Worm (Caenorhabditis elegans) whole organism, L2 larva: ENCODE results near the gene F21D5.5.

Experiments used
- C34F6.9 ChIP-seq: fragments of 150-350 bp; optimal IDR thresholded peaks from 2 replicates; lab custom pipeline; 2014; ENCODE audit warnings: missing biosample characterization, missing genetic modification characterization
- F13H6.1 ChIP-seq: sonication (generic microtip); optimal IDR thresholded peaks from 2 replicates; lab custom pipeline; 2016; ENCODE audit warnings: missing genetic modification characterization, missing compliant biosample characterization
- R02D3.7 ChIP-seq: fragments of 150-350 bp; optimal IDR thresholded peaks from 2 replicates; lab custom pipeline; 2014; ENCODE audit warnings: missing biosample characterization, missing genetic modification characterization
- ZK546.5 ChIP-seq: sonication (generic microtip); optimal IDR thresholded peaks from 2 replicates; lab custom pipeline; 2017; ENCODE audit warnings: missing biosample characterization, missing genetic modification characterization
- aly-2 ChIP-seq: fragments of 150-350 bp; optimal IDR thresholded peaks from 2 replicates; lab custom pipeline; 2014; ENCODE audit warnings: missing biosample characterization, missing genetic modification characterization
- ama-1 ChIP-seq: fragments of 150-350 bp; optimal IDR thresholded peaks from 2 replicates; lab custom pipeline; 2018; ENCODE audit warnings: inconsistent platforms
- blmp-1 ChIP-seq: sonication (generic microtip); optimal IDR thresholded peaks from 2 replicates; lab custom pipeline; 2017; ENCODE audit warnings: missing genetic modification characterization, mild to moderate bottlenecking, missing compliant biosample characterization, antibody characterized with exemption, moderate library complexity; ENCODE audit not compliant: insufficient read depth
- ceh-16 ChIP-seq: fragments of 150-350 bp; optimal IDR thresholded peaks from 2 replicates; lab custom pipeline; 2014; ENCODE audit warnings: missing biosample characterization, missing genetic modification characterization
- ceh-82 ChIP-seq: fragments of 150-350 bp; optimal IDR thresholded peaks from 2 replicates; lab custom pipeline; 2014; ENCODE audit warnings: missing biosample characterization, missing genetic modification characterization
- crh-2 ChIP-seq: sonication (generic microtip); optimal IDR thresholded peaks from 2 replicates; lab custom pipeline; 2017; ENCODE audit warnings: missing biosample characterization, missing genetic modification characterization
- dmd-4 ChIP-seq: sonication (generic microtip); optimal IDR thresholded peaks from 2 replicates; lab custom pipeline; 2017; ENCODE audit warnings: missing biosample characterization, missing genetic modification characterization
- elt-3 ChIP-seq: sonication (generic microtip); optimal IDR thresholded peaks from 2 replicates; lab custom pipeline; 2017; ENCODE audit warnings: missing biosample characterization, missing genetic modification characterization
- fos-1 ChIP-seq: fragments of 150-350 bp; optimal IDR thresholded peaks from 2 replicates; lab custom pipeline; 2014; ENCODE audit warnings: missing biosample characterization, missing genetic modification characterization
- gmeb-1 ChIP-seq: fragments of 150-350 bp; optimal IDR thresholded peaks from 2 replicates; lab custom pipeline; 2014; ENCODE audit warnings: missing biosample characterization, missing genetic modification characterization
- lin-11 ChIP-seq: fragments of 150-350 bp; sonication (generic microtip); optimal IDR thresholded peaks from 2 replicates; lab custom pipeline; 2014; ENCODE audit warnings: missing biosample characterization, missing genetic modification characterization, inconsistent platforms, mixed read lengths
- lin-13 ChIP-seq: fragments of 150-350 bp; optimal IDR thresholded peaks from 2 replicates; lab custom pipeline; 2014; ENCODE audit warnings: missing biosample characterization, missing genetic modification reagents, missing genetic modification characterization
- lin-39 ChIP-seq: fragments of 150-350 bp; optimal IDR thresholded peaks from 2 replicates; lab custom pipeline; 2014; ENCODE audit warnings: missing biosample characterization, missing genetic modification reagents, missing genetic modification characterization
- lsy-2 ChIP-seq, 2 experiments: fragments of 150-350 bp in 1 of 2; sonication (generic microtip) in 1 of 2; optimal IDR thresholded peaks; 2 replicates each; lab custom pipeline; 2014 to 2017; ENCODE audit warnings: missing biosample characterization in 2 of 2, missing genetic modification characterization in 2 of 2
- mab-5 ChIP-seq: fragments of 150-350 bp; optimal IDR thresholded peaks from 2 replicates; lab custom pipeline; 2014; ENCODE audit warnings: missing biosample characterization, missing genetic modification characterization
- mbf-1 ChIP-seq: sonication (generic microtip); optimal IDR thresholded peaks from 2 replicates; lab custom pipeline; 2017; ENCODE audit warnings: missing biosample characterization, missing genetic modification characterization
- nhr-10 ChIP-seq: sonication (generic microtip); optimal IDR thresholded peaks from 2 replicates; lab custom pipeline; 2017; ENCODE audit warnings: missing biosample characterization, missing genetic modification characterization
- nhr-11 ChIP-seq: fragments of 150-350 bp; optimal IDR thresholded peaks from 2 replicates; lab custom pipeline; 2014; ENCODE audit warnings: missing biosample characterization, missing genetic modification characterization
- nhr-12 ChIP-seq: fragments of 150-350 bp; optimal IDR thresholded peaks from 2 replicates; lab custom pipeline; 2014; ENCODE audit warnings: missing biosample characterization, missing genetic modification characterization
- nhr-129 ChIP-seq: fragments of 150-350 bp; optimal IDR thresholded peaks from 2 replicates; lab custom pipeline; 2014; ENCODE audit warnings: missing biosample characterization, missing genetic modification characterization
- nhr-237 ChIP-seq: fragments of 150-350 bp; optimal IDR thresholded peaks from 2 replicates; lab custom pipeline; 2014; ENCODE audit warnings: missing biosample characterization, missing genetic modification characterization
- nhr-25 ChIP-seq: fragments of 150-350 bp; sonication (generic microtip); optimal IDR thresholded peaks from 3 replicates; lab custom pipeline; 2014; ENCODE audit warnings: missing biosample characterization, missing genetic modification characterization
- nhr-6 ChIP-seq: fragments of 150-350 bp; optimal IDR thresholded peaks from 2 replicates; lab custom pipeline; 2014; ENCODE audit warnings: missing biosample characterization, missing genetic modification characterization
- nhr-77 ChIP-seq: fragments of 150-350 bp; optimal IDR thresholded peaks from 2 replicates; lab custom pipeline; 2014; ENCODE audit warnings: missing biosample characterization, missing genetic modification characterization
- peb-1 ChIP-seq: fragments of 150-350 bp; optimal IDR thresholded peaks from 2 replicates; lab custom pipeline; 2014; ENCODE audit warnings: missing biosample characterization, missing genetic modification characterization
- skn-1 ChIP-seq: sonication (generic microtip); optimal IDR thresholded peaks from 2 replicates; lab custom pipeline; 2017; ENCODE audit warnings: missing biosample characterization, missing genetic modification characterization
- sma-3 ChIP-seq: sonication (generic microtip); optimal IDR thresholded peaks from 2 replicates; lab custom pipeline; 2016; ENCODE audit warnings: missing genetic modification reagents, missing genetic modification characterization, missing compliant biosample characterization
- sma-9 ChIP-seq, 2 experiments: fragments of 150-350 bp in 1 of 2; sonication (generic microtip) in 1 of 2; optimal IDR thresholded peaks; 2 replicates each; lab custom pipeline; 2014 to 2016; ENCODE audit warnings: missing genetic modification characterization in 2 of 2, mild to moderate bottlenecking in 1 of 2, missing biosample characterization in 1 of 2, missing compliant biosample characterization in 1 of 2, missing genetic modification reagents in 1 of 2, moderate library complexity in 1 of 2
- snpc-4 ChIP-seq: fragments of 150-350 bp; optimal IDR thresholded peaks from 2 replicates; lab custom pipeline; 2014; ENCODE audit warnings: missing biosample characterization, missing genetic modification characterization
- unc-39 ChIP-seq: fragments of 150-350 bp; optimal IDR thresholded peaks from 2 replicates; lab custom pipeline; 2014; ENCODE audit warnings: missing biosample characterization, missing genetic modification characterization

Gene F21D5.5

ce11 chrIV:8737354-8737753 is 1.8 kb downstream of the F21D5.5 start:
- TF ChIP-seq blmp-1 (tag; lab: Kevin White, UChicago) = no peak
- no peak for TF ChIP-seq nhr-25 (tag; lab: Kevin White, UChicago)
- TF ChIP-seq ZK546.5 (tag; lab: Kevin White, UChicago) = no peak
- no peak for TF ChIP-seq snpc-4 (tag; lab: Kevin White, UChicago)
- no peak for TF ChIP-seq nhr-10 (tag; lab: Kevin White, UChicago)
- TF ChIP-seq lsy-2 (tag; optimal IDR thresholded peaks at IDR 0.05; lab: Kevin White, UChicago) = peak in 1 of 2 experiments; percentile 17
- TF ChIP-seq C34F6.9 (tag; lab: Kevin White, UChicago) = peak; percentile 62
- no peak for TF ChIP-seq R02D3.7 (tag; lab: Kevin White, UChicago)
- TF ChIP-seq nhr-6 (tag; lab: Kevin White, UChicago) = no peak
- no peak for TF ChIP-seq dmd-4 (tag; lab: Kevin White, UChicago)
- TF ChIP-seq peb-1 (tag; lab: Kevin White, UChicago) = no peak
- no peak for TF ChIP-seq mbf-1 (tag; lab: Kevin White, UChicago)
- no peak for TF ChIP-seq nhr-237 (tag; lab: Kevin White, UChicago)
- TF ChIP-seq elt-3 (tag; lab: Kevin White, UChicago) = no peak

DNA sequence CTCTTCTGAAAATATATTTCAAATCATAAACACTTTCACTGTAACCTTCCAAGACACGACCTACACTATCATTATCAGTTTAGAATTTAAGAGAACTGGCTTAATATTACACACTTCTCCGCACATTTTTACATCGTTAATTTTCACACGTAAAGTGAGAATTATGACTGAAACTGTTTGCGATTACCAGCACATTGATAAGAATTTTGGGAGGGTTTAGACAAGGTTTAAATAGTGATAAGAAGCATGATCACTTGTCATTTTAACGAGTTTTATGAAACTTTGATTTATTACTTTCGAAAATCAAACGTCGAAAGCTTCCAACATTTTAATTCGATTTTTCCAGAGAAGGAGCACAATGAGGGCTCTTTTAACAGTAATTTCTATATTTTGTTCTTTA is 8.7 kb downstream of the F21D5.5 start, which contains the start of gene F21D5.3:
Gene F21D5.3 (plus strand): TSS at position 347 of the 400 bp plus-strand sequence.
- peak; percentile 42 for TF ChIP-seq sma-9 (GFP tag; optimal IDR thresholded peaks at IDR 0.05; lab: Kevin White, UChicago)
- TF ChIP-seq sma-9 (tag; optimal IDR thresholded peaks at IDR 0.05; lab: Kevin White, UChicago) = no peak
- TF ChIP-seq lin-11 (tag; lab: Kevin White, UChicago) = no peak
- TF ChIP-seq ama-1 (lab: Kevin White, UChicago) = no peak
- TF ChIP-seq sma-3 (GFP tag; lab: Kevin White, UChicago) = no peak
- TF ChIP-seq nhr-12 (tag; lab: Kevin White, UChicago) = no peak
- TF ChIP-seq aly-2 (tag; lab: Kevin White, UChicago) = no peak
- TF ChIP-seq skn-1 (tag; lab: Kevin White, UChicago) = no peak
- TF ChIP-seq gmeb-1 (tag; lab: Kevin White, UChicago) = peak; percentile 16
- TF ChIP-seq snpc-4 (tag; lab: Kevin White, UChicago) = no peak
- TF ChIP-seq nhr-11 (tag; lab: Kevin White, UChicago) = no peak
- TF ChIP-seq fos-1 (tag; lab: Kevin White, UChicago) = peak; percentile 94
- TF ChIP-seq crh-2 = peak; percentile 41

- TF ChIP-seq crh-2 (peak; percentile 1), nhr-77 (tag; lab: Kevin White, UChicago) (no peak), fos-1 (tag; lab: Kevin White, UChicago) (peak; percentile 16), sma-9 (GFP tag; optimal IDR thresholded peaks at IDR 0.05; lab: Kevin White, UChicago) (peak; percentile 38), sma-9 (tag; optimal IDR thresholded peaks at IDR 0.05; lab: Kevin White, UChicago) (no peak)
- TF ChIP-seq, all 48 proteins: peak for 3
These were observed 9.6 kb downstream of the F21D5.5 start for ce11 chrIV:8729636-8730035.

ce11 chrIV:8728122-8728521 is 11.1 kb downstream of the F21D5.5 start, which contains the start of gene otub-3:
Gene otub-3 (plus strand): TSS chrIV:8728177.
- TF ChIP-seq nhr-129 (no peak), nhr-10 (tag; lab: Kevin White, UChicago) (no peak), nhr-12 (tag; lab: Kevin White, UChicago) (no peak), lsy-2 (tag; optimal IDR thresholded peaks at IDR 0.05; lab: Kevin White, UChicago) (no peak), ceh-16 (tag; lab: Kevin White, UChicago) (no peak), nhr-25 (tag; lab: Kevin White, UChicago) (no peak), blmp-1 (tag; lab: Kevin White, UChicago) (no peak), skn-1 (tag; lab: Kevin White, UChicago) (no peak), lin-13 (GFP tag; lab: Kevin White, UChicago) (no peak), elt-3 (tag; lab: Kevin White, UChicago) (no peak), ceh-82 (tag; lab: Kevin White, UChicago) (no peak)

DNA sequence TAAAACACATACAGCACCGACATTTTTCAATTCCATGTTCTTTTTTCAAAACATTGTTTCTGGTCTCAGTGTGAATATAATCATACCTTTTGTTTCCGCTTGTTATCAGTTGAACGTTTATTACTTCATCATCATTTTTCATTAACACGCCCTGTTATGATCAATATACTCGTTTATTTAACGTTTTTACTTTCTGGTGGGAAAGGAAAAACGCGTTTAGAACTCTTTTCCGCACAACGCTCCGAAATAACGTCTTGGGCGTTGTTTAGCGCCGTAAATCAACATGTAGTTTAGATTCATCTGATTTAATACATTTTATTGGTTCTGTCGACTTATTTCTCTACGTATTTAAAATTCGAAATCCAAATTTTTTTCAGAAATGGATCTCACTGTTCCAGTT is 13.8 kb downstream of the F21D5.5 start, which contains the start of gene pgm-3:
Gene pgm-3 (plus strand): TSS at position 378 of the 400 bp plus-strand sequence.
- TF ChIP-seq nhr-12 (tag; lab: Kevin White, UChicago) = no peak
- TF ChIP-seq ceh-16 (tag; lab: Kevin White, UChicago) = no peak
- peak; percentile 3 for TF ChIP-seq fos-1 (tag; lab: Kevin White, UChicago)
- no peak for TF ChIP-seq blmp-1 (tag; lab: Kevin White, UChicago)
- TF ChIP-seq mab-5 (tag; lab: Kevin White, UChicago) = no peak
- no peak for TF ChIP-seq mbf-1 (tag; lab: Kevin White, UChicago)
- TF ChIP-seq nhr-25 (tag; lab: Kevin White, UChicago) = no peak
- no peak for TF ChIP-seq aly-2 (tag; lab: Kevin White, UChicago)
- TF ChIP-seq unc-39 = no peak
- no peak for TF ChIP-seq F13H6.1 (tag; lab: Kevin White, UChicago)
- TF ChIP-seq skn-1 (tag; lab: Kevin White, UChicago) = peak; percentile 20
- TF ChIP-seq lin-39 (tag; lab: Kevin White, UChicago) = no peak
